Fruit fly (Drosophila melanogaster) whole organism, embryonic: Measurements from ENCODE around the gene SuUR.

Experiments used
- ATbp ChIP-seq: fragments of 200-800 bp; sonication (Bioruptor generic); optimal IDR thresholded peaks from 2 replicates; lab custom pipeline; 2017; ENCODE audit warnings: missing biosample characterization, mild to moderate bottlenecking, missing genetic modification characterization, missing genetic modification reagents
- B-H1 ChIP-seq: fragments of 200-800 bp; sonication (Bioruptor generic); IDR thresholded peaks from 3 replicates; pipeline ENCODE4 v1.3.6; 2022; ENCODE audit warnings: missing biosample characterization, missing genetic modification characterization
- Bgb ChIP-seq: fragments of 200-800 bp; sonication (Bioruptor generic); IDR thresholded peaks from 2 replicates; pipeline ENCODE4 v1.3.6; 2022; ENCODE audit warnings: missing biosample characterization, missing genetic modification characterization; ENCODE audit not compliant: partially characterized antibody
- BtbVII ChIP-seq: fragments of 200-800 bp; sonication (Bioruptor generic); optimal IDR thresholded peaks from 3 replicates; lab custom pipeline; 2017; ENCODE audit warnings: missing biosample characterization, mild to moderate bottlenecking, missing genetic modification characterization
- CG10147 ChIP-seq: fragments of 200-800 bp; sonication (Bioruptor generic); optimal IDR thresholded peaks from 2 replicates; lab custom pipeline; 2019; ENCODE audit warnings: missing biosample characterization, mild to moderate bottlenecking, missing genetic modification characterization, moderate library complexity
- CG10565 ChIP-seq: fragments of 200-800 bp; sonication (Bioruptor generic); optimal IDR thresholded peaks from 3 replicates; lab custom pipeline; 2016; ENCODE audit warnings: missing biosample characterization, mild to moderate bottlenecking, missing genetic modification characterization
- CG11398 ChIP-seq: fragments of 200-800 bp; sonication (Bioruptor generic); optimal IDR thresholded peaks from 2 replicates; lab custom pipeline; 2016; ENCODE audit warnings: missing biosample characterization, missing genetic modification characterization
- CG11695 ChIP-seq: fragments of 200-800 bp; sonication (Bioruptor generic); IDR thresholded peaks from 3 replicates; pipeline ENCODE4 v1.3.6; 2022; ENCODE audit warnings: missing biosample characterization, missing genetic modification characterization
- CG12391 ChIP-seq: fragments of 200-800 bp; sonication (Bioruptor generic); optimal IDR thresholded peaks from 3 replicates; lab custom pipeline; 2018; ENCODE audit warnings: missing biosample characterization, mild to moderate bottlenecking, missing genetic modification characterization, moderate library complexity
- CG12659 ChIP-seq: fragments of 200-800 bp; sonication (Bioruptor generic); optimal IDR thresholded peaks from 3 replicates; lab custom pipeline; 2017; ENCODE audit warnings: mild to moderate bottlenecking, missing biosample characterization, missing genetic modification reagents, missing genetic modification characterization
- CG14050 ChIP-seq: fragments of 200-800 bp; sonication (Bioruptor generic); IDR thresholded peaks from 3 replicates; pipeline ENCODE4 v1.3.6; 2022; ENCODE audit warnings: missing biosample characterization, missing genetic modification characterization
- CG14710 ChIP-seq: fragments of 200-800 bp; sonication (Bioruptor generic); optimal IDR thresholded peaks from 3 replicates; lab custom pipeline; 2019; ENCODE audit warnings: missing biosample characterization, mild to moderate bottlenecking, missing genetic modification characterization, moderate library complexity
- CG17328 ChIP-seq: fragments of 200-800 bp; sonication (Bioruptor generic); IDR thresholded peaks from 2 replicates; pipeline ENCODE4 v1.3.6; 2022; ENCODE audit warnings: missing biosample characterization, missing genetic modification characterization
- CG2889 ChIP-seq: fragments of 200-800 bp; sonication (Bioruptor generic); IDR thresholded peaks from 3 replicates; pipeline ENCODE4 v1.3.6; 2022; ENCODE audit warnings: missing biosample characterization, missing genetic modification characterization
- CG31224 ChIP-seq: fragments of 200-800 bp; sonication (Bioruptor generic); IDR thresholded peaks from 2 replicates; pipeline ENCODE4 v1.3.6; 2022; ENCODE audit warnings: missing biosample characterization, missing genetic modification characterization
- CG33557 ChIP-seq: fragments of 200-800 bp; sonication (Bioruptor generic); optimal IDR thresholded peaks from 2 replicates; lab custom pipeline; 2019; ENCODE audit warnings: missing biosample characterization, mild to moderate bottlenecking, missing genetic modification characterization, moderate library complexity
- CG34422 ChIP-seq: fragments of 200-800 bp; sonication (Bioruptor generic); IDR thresholded peaks from 3 replicates; pipeline ENCODE4 v1.3.6; 2022; ENCODE audit warnings: missing biosample characterization, missing genetic modification characterization
- CG4707 ChIP-seq: fragments of 200-800 bp; sonication (Bioruptor generic); optimal IDR thresholded peaks from 2 replicates; lab custom pipeline; 2018; ENCODE audit warnings: missing biosample characterization, mild to moderate bottlenecking, missing genetic modification characterization, moderate library complexity
- CG5245 ChIP-seq: fragments of 200-800 bp; sonication (Bioruptor generic); optimal IDR thresholded peaks from 3 replicates; lab custom pipeline; 2016; ENCODE audit warnings: missing biosample characterization, missing genetic modification characterization
- CG6175 ChIP-seq: fragments of 200-800 bp; sonication (Bioruptor generic); IDR thresholded peaks from 3 replicates; pipeline ENCODE4 v1.3.6; 2022; ENCODE audit warnings: missing biosample characterization, missing genetic modification characterization
- CG8290 ChIP-seq, 3 experiments: fragments of 200-800 bp; sonication (Bioruptor generic); optimal IDR thresholded peaks; 2 replicates each; lab custom pipeline; 2016 to 2019; ENCODE audit warnings: missing biosample characterization in 3 of 3, missing genetic modification characterization in 3 of 3, mild to moderate bottlenecking in 2 of 3, moderate library complexity in 1 of 3
- CG9437 ChIP-seq: fragments of 200-800 bp; sonication (Bioruptor generic); optimal IDR thresholded peaks from 2 replicates; lab custom pipeline; 2018; ENCODE audit warnings: missing biosample characterization, mild to moderate bottlenecking, missing genetic modification characterization
- CG9727 ChIP-seq: fragments of 200-800 bp; sonication (Bioruptor generic); optimal IDR thresholded peaks from 3 replicates; lab custom pipeline; 2017; ENCODE audit warnings: missing biosample characterization, mild to moderate bottlenecking, missing genetic modification characterization
- Drgx ChIP-seq: fragments of 200-800 bp; sonication (Bioruptor generic); IDR thresholded peaks from 2 replicates; pipeline ENCODE4 v1.3.6; 2022; ENCODE audit warnings: missing biosample characterization, missing genetic modification characterization
- Fer1 ChIP-seq: fragments of 200-800 bp; sonication (Bioruptor generic); optimal IDR thresholded peaks from 2 replicates; lab custom pipeline; 2017; ENCODE audit warnings: missing biosample characterization, mild to moderate bottlenecking, missing genetic modification characterization
- GATAe ChIP-seq: fragments of 200-800 bp; sonication (Bioruptor generic); conservative IDR thresholded peaks from 2 replicates; pipeline ENCODE4 v1.3.6; 2022; ENCODE audit warnings: missing biosample characterization, missing genetic modification characterization
- Hey ChIP-seq: fragments of 200-800 bp; sonication (Bioruptor generic); optimal IDR thresholded peaks from 3 replicates; lab custom pipeline; 2018; ENCODE audit warnings: missing biosample characterization, mild to moderate bottlenecking, missing genetic modification characterization
- Meics ChIP-seq: fragments of 200-800 bp; sonication (Bioruptor generic); optimal IDR thresholded peaks from 2 replicates; lab custom pipeline; 2017; ENCODE audit warnings: missing biosample characterization, mild to moderate bottlenecking, missing genetic modification characterization
- Oaz ChIP-seq: fragments of 200-800 bp; sonication (Bioruptor generic); IDR thresholded peaks from 2 replicates; pipeline ENCODE4 v1.3.6; 2022; ENCODE audit warnings: missing biosample characterization, missing genetic modification characterization
- Oli ChIP-seq: fragments of 200-800 bp; sonication (Bioruptor generic); optimal IDR thresholded peaks from 2 replicates; lab custom pipeline; 2018; ENCODE audit warnings: missing biosample characterization, mild to moderate bottlenecking, missing genetic modification characterization, moderate library complexity
- Sin3A ChIP-seq: fragments of >200 bp; optimal IDR thresholded peaks from 2 replicates; lab custom pipeline; 2018
- TFAM ChIP-seq: fragments of 200-800 bp; sonication (Bioruptor generic); optimal IDR thresholded peaks from 2 replicates; lab custom pipeline; 2017; ENCODE audit warnings: missing biosample characterization, missing genetic modification characterization, inconsistent platforms
- bigmax ChIP-seq: fragments of 200-800 bp; sonication (Bioruptor generic); optimal IDR thresholded peaks from 2 replicates; lab custom pipeline; 2018; ENCODE audit warnings: missing biosample characterization, mild to moderate bottlenecking, missing genetic modification characterization
- bsh ChIP-seq, 2 experiments: fragments of 200-800 bp; sonication (Bioruptor generic); optimal IDR thresholded peaks; 2 replicates each; lab custom pipeline; 2017 to 2018; ENCODE audit warnings: mild to moderate bottlenecking in 2 of 2, missing biosample characterization in 2 of 2, missing genetic modification characterization in 2 of 2, moderate library complexity in 1 of 2
- dm ChIP-seq: fragments of 200-800 bp; sonication (Bioruptor generic); optimal IDR thresholded peaks from 3 replicates; lab custom pipeline; 2016; ENCODE audit warnings: missing biosample characterization, missing genetic modification characterization
- eve ChIP-seq, 2 experiments: fragments of >200 bp; optimal IDR thresholded peaks; 2 replicates each; lab custom pipeline; 2017; ENCODE audit warnings: missing biosample characterization in 2 of 2, missing genetic modification characterization in 2 of 2
- fd96Cb ChIP-seq: fragments of 200-800 bp; sonication (Bioruptor generic); optimal IDR thresholded peaks from 2 replicates; lab custom pipeline; 2018; ENCODE audit warnings: missing biosample characterization, mild to moderate bottlenecking, missing genetic modification characterization, moderate library complexity
- ftz-f1 ChIP-seq: fragments of 200-800 bp; sonication (Bioruptor generic); optimal IDR thresholded peaks from 2 replicates; lab custom pipeline; 2016; ENCODE audit warnings: missing biosample characterization, missing genetic modification characterization
- gcm2 ChIP-seq: fragments of 200-800 bp; sonication (Bioruptor generic); optimal IDR thresholded peaks from 2 replicates; lab custom pipeline; 2016; ENCODE audit warnings: missing biosample characterization, missing genetic modification characterization
- gfzf ChIP-seq: fragments of 200-800 bp; sonication (Bioruptor generic); optimal IDR thresholded peaks from 2 replicates; lab custom pipeline; 2016; ENCODE audit warnings: missing biosample characterization, mild to moderate bottlenecking, missing genetic modification characterization, moderate library complexity
- hb ChIP-seq: fragments of 200-800 bp; sonication (Bioruptor generic); IDR thresholded peaks from 3 replicates; pipeline ENCODE4 v1.3.6; 2022; ENCODE audit warnings: missing biosample characterization, missing genetic modification characterization; ENCODE audit not compliant: partially characterized antibody
- knrl ChIP-seq: fragments of 200-800 bp; sonication (Bioruptor generic); IDR thresholded peaks from 3 replicates; pipeline ENCODE4 v1.3.6; 2022; ENCODE audit warnings: missing biosample characterization, missing genetic modification characterization; ENCODE audit not compliant: partially characterized antibody
- nom ChIP-seq: fragments of 200-800 bp; sonication (Bioruptor generic); optimal IDR thresholded peaks from 2 replicates; lab custom pipeline; 2017; ENCODE audit warnings: missing biosample characterization, missing genetic modification characterization, mild to moderate bottlenecking, moderate library complexity, missing genetic modification reagents
- pfk ChIP-seq: fragments of 200-800 bp; sonication (Bioruptor generic); optimal IDR thresholded peaks from 2 replicates; lab custom pipeline; 2018; ENCODE audit warnings: missing biosample characterization, mild to moderate bottlenecking, missing genetic modification characterization, moderate library complexity
- pho ChIP-seq: fragments of 200-800 bp; sonication (Bioruptor generic); optimal IDR thresholded peaks from 2 replicates; lab custom pipeline; 2016; ENCODE audit warnings: missing biosample characterization, missing genetic modification characterization
- pros ChIP-seq: fragments of 200-800 bp; sonication (Bioruptor generic); optimal IDR thresholded peaks from 3 replicates; lab custom pipeline; 2019; ENCODE audit warnings: missing biosample characterization, mild to moderate bottlenecking, missing genetic modification characterization, moderate library complexity
- scrt ChIP-seq: fragments of 200-800 bp; sonication (Bioruptor generic); optimal IDR thresholded peaks from 2 replicates; lab custom pipeline; 2018; ENCODE audit warnings: missing biosample characterization, mild to moderate bottlenecking, missing genetic modification characterization, moderate library complexity
- sisA ChIP-seq: fragments of 200-800 bp; sonication (Bioruptor generic); IDR thresholded peaks from 2 replicates; pipeline ENCODE4 v1.3.6; 2022; ENCODE audit warnings: missing biosample characterization, missing genetic modification characterization
- slbo ChIP-seq: fragments of 200-800 bp; sonication (Bioruptor generic); IDR thresholded peaks from 2 replicates; pipeline ENCODE4 v1.3.6; 2022; ENCODE audit warnings: missing biosample characterization, missing genetic modification characterization
- trem ChIP-seq: fragments of 200-800 bp; optimal IDR thresholded peaks from 3 replicates; lab custom pipeline; 2019; ENCODE audit warnings: missing biosample characterization, mild to moderate bottlenecking, missing genetic modification characterization, moderate library complexity
- ttk ChIP-seq: fragments of 200-800 bp; sonication (Bioruptor generic); IDR thresholded peaks from 2 replicates; pipeline ENCODE4 v2.1.2; 2022; ENCODE audit warnings: missing biosample characterization, missing genetic modification characterization

The SuUR gene

dm6 chr3L:11085810-11086209 lies 21.0 kb downstream of the SuUR start (continued):
- TF ChIP-seq CG8290 (GFP tag; optimal IDR thresholded peaks at IDR 0.05; lab: Kevin White, UChicago) (no peak), CG8290 (tag; optimal IDR thresholded peaks at IDR 0.05; lab: Kevin White, UChicago) (peak in 1 of 2 experiments; percentile 53), ttk (GFP tag; lab: Robert Waterston, UW) (no peak), CG14050 (no peak), knrl (GFP tag; lab: Robert Waterston, UW) (no peak), Hey (peak; percentile 99), scrt (no peak), slbo (GFP tag; lab: Robert Waterston, UW) (no peak), CG33557 (GFP tag; lab: Kevin White, UChicago) (no peak), dm (GFP tag; lab: Kevin White, UChicago) (peak; percentile 29), Drgx (GFP tag; lab: Robert Waterston, UW) (no peak), CG10565 (GFP tag; lab: Kevin White, UChicago) (no peak), Oli (tag; lab: Kevin White, UChicago) (no peak), CG4707 (GFP tag; lab: Kevin White, UChicago) (no peak), eve (GFP tag; optimal IDR thresholded peaks at IDR 0.05; lab: Kevin White, UChicago) (peak in 1 of 2 experiments; percentile 26), CG12391 (no peak), sisA (GFP tag; lab: Robert Waterston, UW) (no peak), CG34422 (0 out of 3 replicates have a peak, but pooled peaks have one; percentile 30), TFAM (GFP tag; lab: Kevin White, UChicago) (no peak), gcm2 (GFP tag; lab: Kevin White, UChicago) (no peak), Fer1 (peak; percentile 43), fd96Cb (tag; lab: Kevin White, UChicago) (no peak), Sin3A (no peak), B-H1 (GFP tag; lab: Robert Waterston, UW) (no peak), ftz-f1 (GFP tag; lab: Kevin White, UChicago) (no peak), pfk (no peak), hb (GFP tag; lab: Robert Waterston, UW) (no peak), CG10147 (GFP tag; lab: Kevin White, UChicago) (no peak), CG11695 (GFP tag; lab: Robert Waterston, UW) (no peak), bigmax (GFP tag; lab: Kevin White, UChicago) (peak; percentile 63), GATAe (GFP tag; lab: Robert Waterston, UW) (no peak), bsh (GFP tag; optimal IDR thresholded peaks at IDR 0.05; lab: Kevin White, UChicago) (no peak), gfzf (GFP tag; lab: Kevin White, UChicago) (no peak), Bgb (GFP tag; lab: Robert Waterston, UW) (no peak), pros (peak; percentile 7), CG12659 (GFP tag; lab: Kevin White, UChicago) (no peak), trem (tag; lab: Kevin White, UChicago) (no peak), nom (no peak), CG31224 (no peak), CG14710 (no peak), BtbVII (GFP tag; lab: Kevin White, UChicago) (no peak), ATbp (GFP tag; lab: Kevin White, UChicago) (peak; percentile 12), CG9727 (GFP tag; lab: Kevin White, UChicago) (no peak), CG6175 (GFP tag; lab: Robert Waterston, UW) (no peak), Oaz (GFP tag; lab: Robert Waterston, UW) (no peak), CG5245 (GFP tag; lab: Kevin White, UChicago) (no peak), Meics (no peak), CG9437 (GFP tag; lab: Kevin White, UChicago) (no peak), CG11398 (GFP tag; lab: Kevin White, UChicago) (no peak), CG2889 (GFP tag; lab: Robert Waterston, UW) (no peak), CG17328 (GFP tag; lab: Robert Waterston, UW) (0 out of 2 replicates have a peak, but pooled peaks have one; percentile 11), pho (GFP tag; lab: Kevin White, UChicago) (no peak)
